Fruit fly (Drosophila melanogaster) whole organism, wandering third instar larva: Measurements from ENCODE around the gene CheB38a.
A peak's percentile ranks its signal among the peaks of the same experiment; 100 is the strongest.

Experiments
- Abd-B ChIP-seq: fragments of >200 bp; optimal IDR thresholded peaks from 2 replicates; lab custom pipeline; 2017; ENCODE audit warnings: missing biosample characterization, missing genetic modification characterization
- CG32264 ChIP-seq: fragments of 200-800 bp; sonication (Bioruptor generic); optimal IDR thresholded peaks from 2 replicates; lab custom pipeline; 2016; ENCODE audit warnings: missing biosample characterization, missing genetic modification characterization
- CG9705 ChIP-seq: fragments of 200-800 bp; sonication (Bioruptor generic); optimal IDR thresholded peaks from 2 replicates; lab custom pipeline; 2018; ENCODE audit warnings: missing biosample characterization, mild to moderate bottlenecking, missing genetic modification characterization
- CrebA ChIP-seq: fragments of 200-800 bp; sonication (Bioruptor generic); optimal IDR thresholded peaks from 2 replicates; lab custom pipeline; 2016; ENCODE audit warnings: missing biosample characterization, mild to moderate bottlenecking, missing genetic modification characterization, borderline replicate concordance
- Dfd ChIP-seq: fragments of >200 bp; optimal IDR thresholded peaks from 2 replicates; lab custom pipeline; 2017; ENCODE audit warnings: missing biosample characterization, missing genetic modification characterization
- Dif ChIP-seq: fragments of 200-275, 200-300 bp; sonication (Bioruptor generic); optimal IDR thresholded peaks from 2 replicates; lab custom pipeline; 2018; ENCODE audit warnings: missing biosample characterization, missing genetic modification characterization; ENCODE audit not compliant: partially characterized antibody
- GATAd ChIP-seq: sonication (Bioruptor generic); optimal IDR thresholded peaks from 2 replicates; lab custom pipeline; 2016; ENCODE audit warnings: missing biosample characterization, missing genetic modification characterization
- HLH106 ChIP-seq: fragments of 200-800 bp; optimal IDR thresholded peaks from 3 replicates; lab custom pipeline; 2019; ENCODE audit warnings: missing biosample characterization, mild to moderate bottlenecking, missing genetic modification characterization, moderate library complexity
- Hnf4 ChIP-seq: fragments of 200-800 bp; sonication (Bioruptor generic); optimal IDR thresholded peaks from 2 replicates; lab custom pipeline; 2016; ENCODE audit warnings: missing biosample characterization, mild to moderate bottlenecking, missing genetic modification characterization
- Hr78 ChIP-seq: fragments of >200 bp; optimal IDR thresholded peaks from 2 replicates; lab custom pipeline; 2017; ENCODE audit warnings: missing biosample characterization, missing genetic modification characterization
- Hr83 ChIP-seq: fragments of 200-300 bp; sonication (Bioruptor generic); optimal IDR thresholded peaks from 2 replicates; lab custom pipeline; 2016; ENCODE audit warnings: missing biosample characterization, mild to moderate bottlenecking, missing genetic modification characterization, moderate library complexity; ENCODE audit not compliant: poor library complexity, severe bottlenecking
- Jra ChIP-seq: sonication (Bioruptor generic); optimal IDR thresholded peaks from 2 replicates; lab custom pipeline; 2016; ENCODE audit warnings: missing biosample characterization, missing genetic modification characterization
- Myc ChIP-seq: fragments of >200 bp; optimal IDR thresholded peaks from 2 replicates; lab custom pipeline; 2017
- OdsH ChIP-seq: fragments of 200-800 bp; sonication (Bioruptor generic); optimal IDR thresholded peaks from 2 replicates; lab custom pipeline; 2016; ENCODE audit warnings: missing biosample characterization, mild to moderate bottlenecking, missing genetic modification characterization
- Rel ChIP-seq, 2 experiments: fragments of 200-800 bp; sonication (Bioruptor generic) in 1 of 2; optimal IDR thresholded peaks; 2 replicates in 1 of 2; 3 replicates in 1 of 2; lab custom pipeline; 2016 to 2019; ENCODE audit warnings: mild to moderate bottlenecking in 2 of 2, missing biosample characterization in 2 of 2, missing genetic modification characterization in 2 of 2, moderate library complexity in 1 of 2
- Sp1 ChIP-seq: fragments of 200-800 bp; sonication (Bioruptor generic); optimal IDR thresholded peaks from 3 replicates; lab custom pipeline; 2019; ENCODE audit warnings: missing biosample characterization, mild to moderate bottlenecking, missing genetic modification characterization, moderate library complexity
- Vsx2 ChIP-seq: fragments of 200-300, 225-300 bp; sonication (Bioruptor generic); optimal IDR thresholded peaks from 2 replicates; lab custom pipeline; 2018; ENCODE audit warnings: missing biosample characterization, missing genetic modification characterization; ENCODE audit not compliant: partially characterized antibody
- br ChIP-seq: fragments of 200-800 bp; sonication (Bioruptor generic); optimal IDR thresholded peaks from 2 replicates; lab custom pipeline; 2016; ENCODE audit warnings: missing biosample characterization, missing genetic modification characterization
- brk ChIP-seq: fragments of 200-800 bp; sonication (Bioruptor generic); optimal IDR thresholded peaks from 2 replicates; lab custom pipeline; 2016; ENCODE audit warnings: missing biosample characterization, mild to moderate bottlenecking, missing genetic modification characterization
- dl ChIP-seq, 2 experiments: fragments of 175-275, 200-275 bp in 1 of 2; fragments of 200-275 bp in 1 of 2; sonication (Bioruptor generic); optimal IDR thresholded peaks; lab custom pipeline; 2018; ENCODE audit warnings: mild to moderate bottlenecking in 2 of 2, missing biosample characterization in 2 of 2, missing genetic modification characterization in 2 of 2, moderate library complexity in 2 of 2; ENCODE audit not compliant: partially characterized antibody in 2 of 2, insufficient read depth in 1 of 2
- dmrt93B ChIP-seq: fragments of 200-800 bp; sonication (Bioruptor generic); optimal IDR thresholded peaks from 2 replicates; lab custom pipeline; 2018; ENCODE audit warnings: missing biosample characterization, mild to moderate bottlenecking, missing genetic modification characterization
- dsf ChIP-seq: sonication (Bioruptor generic); optimal IDR thresholded peaks from 2 replicates; lab custom pipeline; 2016; ENCODE audit warnings: missing biosample characterization, missing genetic modification characterization, borderline replicate concordance
- foxo ChIP-seq, 2 experiments: fragments of 200-800 bp; sonication (Bioruptor generic); optimal IDR thresholded peaks; 2 replicates in 1 of 2; 3 replicates in 1 of 2; lab custom pipeline; 2016 to 2017; ENCODE audit warnings: missing biosample characterization in 2 of 2, missing genetic modification characterization in 2 of 2
- fru ChIP-seq: fragments of 200-800 bp; sonication (Bioruptor generic); optimal IDR thresholded peaks from 3 replicates; lab custom pipeline; 2016; ENCODE audit warnings: missing biosample characterization, mild to moderate bottlenecking, missing genetic modification characterization
- h ChIP-seq: fragments of 200-800 bp; sonication (Bioruptor generic); optimal IDR thresholded peaks from 3 replicates; lab custom pipeline; 2016; ENCODE audit warnings: missing biosample characterization, mild to moderate bottlenecking, missing genetic modification characterization
- jim ChIP-seq: fragments of 175-275, 200-325 bp; sonication (Bioruptor generic); optimal IDR thresholded peaks from 2 replicates; lab custom pipeline; 2016; ENCODE audit warnings: missing biosample characterization, mild to moderate bottlenecking, missing genetic modification characterization
- lola ChIP-seq: fragments of >200 bp; optimal IDR thresholded peaks from 2 replicates; lab custom pipeline; 2017; ENCODE audit warnings: missing biosample characterization, missing genetic modification characterization
- pan ChIP-seq: fragments of >200 bp; optimal IDR thresholded peaks from 2 replicates; lab custom pipeline; 2017
- psq ChIP-seq: fragments of 200-800 bp; sonication (Bioruptor generic); optimal IDR thresholded peaks from 3 replicates; lab custom pipeline; 2017; ENCODE audit warnings: missing biosample characterization, mild to moderate bottlenecking, missing genetic modification characterization, moderate library complexity
- rgr ChIP-seq: fragments of 200-800 bp; sonication (Bioruptor generic); optimal IDR thresholded peaks from 3 replicates; lab custom pipeline; 2016; ENCODE audit warnings: missing biosample characterization, mild to moderate bottlenecking, missing genetic modification characterization
- sage ChIP-seq: fragments of 200-800 bp; sonication (Bioruptor generic); optimal IDR thresholded peaks from 2 replicates; lab custom pipeline; 2016; ENCODE audit warnings: missing biosample characterization, mild to moderate bottlenecking, missing genetic modification characterization
- sv ChIP-seq: fragments of 200-800 bp; sonication (Bioruptor generic); optimal IDR thresholded peaks from 3 replicates; lab custom pipeline; 2016; ENCODE audit warnings: missing biosample characterization, missing genetic modification characterization
- tai ChIP-seq: sonication (Bioruptor generic); optimal IDR thresholded peaks from 2 replicates; lab custom pipeline; 2016; ENCODE audit warnings: missing biosample characterization, missing genetic modification characterization
- usp ChIP-seq: fragments of >200 bp; optimal IDR thresholded peaks from 2 replicates; lab custom pipeline; 2017; ENCODE audit warnings: missing biosample characterization, missing genetic modification characterization
- woc ChIP-seq: sonication (Bioruptor generic); optimal IDR thresholded peaks from 2 replicates; lab custom pipeline; 2016; ENCODE audit warnings: missing biosample characterization, mild to moderate bottlenecking, missing genetic modification characterization

The CheB38a gene

dm6 chr2L:20778380-20778779, 40.0 kb downstream of the CheB38a start:
- TF ChIP-seq GATAd (GFP tag; lab: Kevin White, UChicago) (no peak), lola (no peak), CG32264 (GFP tag; lab: Kevin White, UChicago) (no peak), foxo (GFP tag; optimal IDR thresholded peaks at IDR 0.05; lab: Kevin White, UChicago) (no peak), woc (GFP tag; lab: Kevin White, UChicago) (no peak), fru (GFP tag; lab: Kevin White, UChicago) (no peak), Jra (no peak), Dif (GFP tag; lab: Kevin White, UChicago) (no peak)

- TF ChIP-seq h (GFP tag; lab: Kevin White, UChicago) (no peak), brk (GFP tag; lab: Kevin White, UChicago) (no peak), Myc (lab: Kevin White, UChicago) (no peak), sage (GFP tag; lab: Kevin White, UChicago) (no peak)
These were observed 41.3 kb downstream of the CheB38a start for dm6 chr2L:20776940-20777502.

- TF ChIP-seq pan (peak; percentile 56), rgr (GFP tag; lab: Kevin White, UChicago) (no peak)
These were observed 42.4 kb downstream of the CheB38a start for dm6 chr2L:20775941-20776340.

dm6 chr2L:20774464-20774863, 43.9 kb downstream of the CheB38a start:
- TF ChIP-seq Abd-B (GFP tag; lab: Kevin White, UChicago) (no peak), tai (GFP tag; lab: Kevin White, UChicago) (no peak), rgr (GFP tag; lab: Kevin White, UChicago) (no peak), Dif (GFP tag; lab: Kevin White, UChicago) (no peak), dmrt93B (no peak), fru (GFP tag; lab: Kevin White, UChicago) (no peak), Dfd (no peak), Hr78 (GFP tag; lab: Kevin White, UChicago) (no peak), sv (GFP tag; lab: Kevin White, UChicago) (no peak), GATAd (GFP tag; lab: Kevin White, UChicago) (no peak), jim (GFP tag; lab: Kevin White, UChicago) (no peak), usp (GFP tag; lab: Kevin White, UChicago) (no peak), brk (GFP tag; lab: Kevin White, UChicago) (no peak), Jra (no peak), dsf (GFP tag; lab: Kevin White, UChicago) (no peak), CG9705 (GFP tag; lab: Kevin White, UChicago) (no peak), br (GFP tag; lab: Kevin White, UChicago) (no peak)

dm6 chr2L:20773453-20774054, 44.8 kb downstream of the CheB38a start:
- TF ChIP-seq Rel (GFP tag; optimal IDR thresholded peaks at IDR 0.05; lab: Kevin White, UChicago) (no peak), Rel (tag; optimal IDR thresholded peaks at IDR 0.05; lab: Kevin White, UChicago) (peak; percentile 95), dl (GFP tag; optimal IDR thresholded peaks at IDR 0.05; lab: Kevin White, UChicago; ENCODE audit: insufficient read depth in 1 of 2, partially characterized antibody in 2 of 2) (peak in 1 of 2 experiments; percentile 50), Sp1 (GFP tag; lab: Kevin White, UChicago) (peak; percentile 42), dsf (GFP tag; lab: Kevin White, UChicago) (no peak), CrebA (peak; percentile 75), Myc (lab: Kevin White, UChicago) (no peak)

dm6 chr2L:20770242-20770769, 48.0 kb downstream of the CheB38a start, which contains the start of gene cad:
TSS of gene cad (plus strand) at chr2L:20770731.
- TF ChIP-seq Vsx2: no peak
- peak in 1 of 2 experiments; percentile 14 for TF ChIP-seq foxo (GFP tag; optimal IDR thresholded peaks at IDR 0.05; lab: Kevin White, UChicago)
- peak; percentile 65 for TF ChIP-seq Sp1 (GFP tag; lab: Kevin White, UChicago)
- peak; percentile 2 for TF ChIP-seq Hnf4 (GFP tag; lab: Kevin White, UChicago)
- peak; percentile 68 for TF ChIP-seq rgr (GFP tag; lab: Kevin White, UChicago)
- TF ChIP-seq CG9705 (GFP tag; lab: Kevin White, UChicago): peak; percentile 26
- no peak for TF ChIP-seq Rel (GFP tag; optimal IDR thresholded peaks at IDR 0.05; lab: Kevin White, UChicago)
- TF ChIP-seq Rel (tag; optimal IDR thresholded peaks at IDR 0.05; lab: Kevin White, UChicago): peak; percentile 65
- TF ChIP-seq jim (GFP tag; lab: Kevin White, UChicago): peak; percentile 65
- TF ChIP-seq HLH106 (tag; lab: Kevin White, UChicago): peak; percentile 41
- TF ChIP-seq h (GFP tag; lab: Kevin White, UChicago): peak; percentile 65
- TF ChIP-seq Jra: peak; percentile 19
- TF ChIP-seq tai (GFP tag; lab: Kevin White, UChicago): no peak
- TF ChIP-seq dmrt93B: peak; percentile 36
- peak; percentile 11 for TF ChIP-seq OdsH (GFP tag; lab: Kevin White, UChicago)
- TF ChIP-seq CG32264 (GFP tag; lab: Kevin White, UChicago): no peak
- peak; percentile 57 for TF ChIP-seq br (GFP tag; lab: Kevin White, UChicago)
- peak; percentile 45 for TF ChIP-seq psq (GFP tag; lab: Kevin White, UChicago)
- peak; percentile 79 for TF ChIP-seq Hr83 (GFP tag; lab: Kevin White, UChicago)
- no peak for TF ChIP-seq sage (GFP tag; lab: Kevin White, UChicago)
